Fruit fly (Drosophila melanogaster) whole organism, prepupa: ENCODE measurements around the gene Jupiter.

ENCODE experiments used
- Blimp-1 ChIP-seq: fragments of 200-800 bp; sonication (Bioruptor generic); optimal IDR thresholded peaks from 3 replicates; lab custom pipeline; 2017; ENCODE audit warnings: missing biosample characterization, missing genetic modification characterization, mild to moderate bottlenecking, moderate library complexity, missing genetic modification reagents
- CG10631 ChIP-seq: fragments of 200-800 bp; sonication (Bioruptor generic); optimal IDR thresholded peaks from 2 replicates; lab custom pipeline; 2016; ENCODE audit warnings: missing biosample characterization, missing genetic modification characterization
- CG11294 ChIP-seq: fragments of 200-800 bp; sonication (Bioruptor generic); IDR thresholded peaks from 2 replicates; pipeline ENCODE4 v1.3.6; 2022; ENCODE audit warnings: missing biosample characterization, missing genetic modification characterization
- CG11762 ChIP-seq: fragments of 200-800 bp; sonication (Bioruptor generic); optimal IDR thresholded peaks from 3 replicates; lab custom pipeline; 2016; ENCODE audit warnings: missing biosample characterization, missing genetic modification characterization; ENCODE audit not compliant: insufficient read depth
- CG1621 ChIP-seq: fragments of 200-800 bp; sonication (Bioruptor generic); optimal IDR thresholded peaks from 3 replicates; lab custom pipeline; 2018; ENCODE audit warnings: missing biosample characterization, mild to moderate bottlenecking, missing genetic modification characterization
- CG31627 ChIP-seq: fragments of 200-800 bp; sonication (Bioruptor generic); optimal IDR thresholded peaks from 3 replicates; lab custom pipeline; 2016; ENCODE audit warnings: missing biosample characterization, missing genetic modification characterization
- CG32006 ChIP-seq: fragments of 200-800 bp; sonication (Bioruptor generic); optimal IDR thresholded peaks from 3 replicates; lab custom pipeline; 2017; ENCODE audit warnings: missing biosample characterization, mild to moderate bottlenecking, missing genetic modification characterization
- CG34406 ChIP-seq: fragments of 200-800 bp; sonication (Bioruptor generic); optimal IDR thresholded peaks from 3 replicates; lab custom pipeline; 2016; ENCODE audit warnings: missing biosample characterization, missing genetic modification characterization
- CG3919 ChIP-seq: fragments of 200-800 bp; sonication (Bioruptor generic); optimal IDR thresholded peaks from 3 replicates; lab custom pipeline; 2016; ENCODE audit warnings: missing biosample characterization, missing genetic modification characterization
- CG6163 ChIP-seq: fragments of 200-800 bp; sonication (Bioruptor generic); IDR thresholded peaks from 3 replicates; pipeline ENCODE4 v1.3.6; 2022; ENCODE audit warnings: missing biosample characterization, missing genetic modification characterization
- CG6276 ChIP-seq: fragments of 200-800 bp; sonication (Bioruptor generic); optimal IDR thresholded peaks from 2 replicates; lab custom pipeline; 2017; ENCODE audit warnings: missing biosample characterization, mild to moderate bottlenecking, missing genetic modification characterization
- CG6792 ChIP-seq: fragments of 200-800 bp; sonication (Bioruptor generic); optimal IDR thresholded peaks from 3 replicates; lab custom pipeline; 2016; ENCODE audit warnings: missing biosample characterization, missing genetic modification characterization
- CG8319 ChIP-seq: fragments of 200-800 bp; sonication (Bioruptor generic); optimal IDR thresholded peaks from 3 replicates; lab custom pipeline; 2016; ENCODE audit warnings: missing biosample characterization, missing genetic modification characterization
- CG8632 ChIP-seq: fragments of 200-800 bp; sonication (Bioruptor generic); optimal IDR thresholded peaks from 3 replicates; lab custom pipeline; 2016; ENCODE audit warnings: missing biosample characterization, missing genetic modification characterization
- Eip78C ChIP-seq: fragments of 200-800 bp; sonication (Bioruptor generic); peaks from one replicate; lab custom pipeline; 2016; ENCODE audit warnings: missing biosample characterization, missing genetic modification characterization
- Ets21C ChIP-seq: fragments of 200-800 bp; sonication (Bioruptor generic); optimal IDR thresholded peaks from 3 replicates; lab custom pipeline; 2016; ENCODE audit warnings: missing biosample characterization, missing genetic modification characterization
- Hr38 ChIP-seq: sonication (Bioruptor generic); optimal IDR thresholded peaks from 2 replicates; lab custom pipeline; 2016; ENCODE audit warnings: missing biosample characterization, missing genetic modification characterization
- Lpt ChIP-seq: fragments of 200-800 bp; sonication (Bioruptor generic); optimal IDR thresholded peaks from 3 replicates; lab custom pipeline; 2016; ENCODE audit warnings: missing biosample characterization, missing genetic modification characterization
- OdsH ChIP-seq: fragments of 200-800 bp; sonication (Bioruptor generic); optimal IDR thresholded peaks from 3 replicates; lab custom pipeline; 2016; ENCODE audit warnings: missing biosample characterization, missing genetic modification characterization
- Smox ChIP-seq: fragments of 200-800 bp; sonication (Bioruptor generic); optimal IDR thresholded peaks from 3 replicates; lab custom pipeline; 2016; ENCODE audit warnings: missing biosample characterization, missing genetic modification characterization
- Sox15 ChIP-seq: fragments of 200-800 bp; sonication (Bioruptor generic); optimal IDR thresholded peaks from 3 replicates; lab custom pipeline; 2016; ENCODE audit warnings: missing biosample characterization, missing genetic modification characterization
- achi ChIP-seq: fragments of 200-800 bp; sonication (Bioruptor generic); optimal IDR thresholded peaks from 3 replicates; lab custom pipeline; 2016; ENCODE audit warnings: missing biosample characterization, missing genetic modification characterization
- acj6 ChIP-seq: fragments of 200-800 bp; sonication (Bioruptor generic); optimal IDR thresholded peaks from 3 replicates; lab custom pipeline; 2016; ENCODE audit warnings: missing biosample characterization, missing genetic modification characterization
- dac ChIP-seq: fragments of 200-800 bp; sonication (Bioruptor generic); optimal IDR thresholded peaks from 2 replicates; lab custom pipeline; 2017; ENCODE audit warnings: missing biosample characterization, mild to moderate bottlenecking, missing genetic modification characterization
- dsx ChIP-seq: fragments of 200-800 bp; optimal IDR thresholded peaks from 3 replicates; lab custom pipeline; 2019; ENCODE audit warnings: missing biosample characterization, mild to moderate bottlenecking, missing genetic modification characterization, moderate library complexity; ENCODE audit not compliant: poor library complexity, severe bottlenecking
- eg ChIP-seq: fragments of 200-800 bp; sonication (Bioruptor generic); IDR thresholded peaks from 3 replicates; pipeline ENCODE4 v1.3.6; 2022; ENCODE audit warnings: missing biosample characterization, missing genetic modification characterization
- esn ChIP-seq: fragments of 200-800 bp; sonication (Bioruptor generic); optimal IDR thresholded peaks from 2 replicates; lab custom pipeline; 2016; ENCODE audit warnings: missing biosample characterization, mild to moderate bottlenecking, missing genetic modification characterization, moderate library complexity
- fd59A ChIP-seq: fragments of 200-800 bp; sonication (Bioruptor generic); optimal IDR thresholded peaks from 2 replicates; lab custom pipeline; 2017; ENCODE audit warnings: missing biosample characterization, mild to moderate bottlenecking, missing genetic modification characterization, missing genetic modification reagents
- fd85E ChIP-seq: fragments of 200-800 bp; sonication (Bioruptor generic); optimal IDR thresholded peaks from 3 replicates; lab custom pipeline; 2016; ENCODE audit warnings: missing biosample characterization, missing genetic modification characterization
- lz ChIP-seq: fragments of 200-800 bp; sonication (Bioruptor generic); optimal IDR thresholded peaks from 3 replicates; lab custom pipeline; 2016; ENCODE audit warnings: missing biosample characterization, missing genetic modification characterization
- net ChIP-seq: fragments of 200-800 bp; sonication (Bioruptor generic); optimal IDR thresholded peaks from 3 replicates; lab custom pipeline; 2016; ENCODE audit warnings: missing biosample characterization, missing genetic modification characterization

Jupiter gene

dm6 chr3R:11582253-11582589 is 37.5 kb downstream of the Jupiter start (continued):
- TF ChIP-seq Smox (GFP tag; lab: Kevin White, UChicago), result no peak
- TF ChIP-seq CG11294 (GFP tag; lab: Robert Waterston, UW), result peak; percentile 88
- TF ChIP-seq lz (GFP tag; lab: Kevin White, UChicago), result no peak
- peak; percentile 92 for TF ChIP-seq CG32006
- no peak for TF ChIP-seq esn (GFP tag; lab: Kevin White, UChicago)
- no peak for TF ChIP-seq Blimp-1 (GFP tag; lab: Kevin White, UChicago)
- TF ChIP-seq CG11762, result peak; percentile 72
- TF ChIP-seq, all 60 proteins: peak for 34

DNA sequence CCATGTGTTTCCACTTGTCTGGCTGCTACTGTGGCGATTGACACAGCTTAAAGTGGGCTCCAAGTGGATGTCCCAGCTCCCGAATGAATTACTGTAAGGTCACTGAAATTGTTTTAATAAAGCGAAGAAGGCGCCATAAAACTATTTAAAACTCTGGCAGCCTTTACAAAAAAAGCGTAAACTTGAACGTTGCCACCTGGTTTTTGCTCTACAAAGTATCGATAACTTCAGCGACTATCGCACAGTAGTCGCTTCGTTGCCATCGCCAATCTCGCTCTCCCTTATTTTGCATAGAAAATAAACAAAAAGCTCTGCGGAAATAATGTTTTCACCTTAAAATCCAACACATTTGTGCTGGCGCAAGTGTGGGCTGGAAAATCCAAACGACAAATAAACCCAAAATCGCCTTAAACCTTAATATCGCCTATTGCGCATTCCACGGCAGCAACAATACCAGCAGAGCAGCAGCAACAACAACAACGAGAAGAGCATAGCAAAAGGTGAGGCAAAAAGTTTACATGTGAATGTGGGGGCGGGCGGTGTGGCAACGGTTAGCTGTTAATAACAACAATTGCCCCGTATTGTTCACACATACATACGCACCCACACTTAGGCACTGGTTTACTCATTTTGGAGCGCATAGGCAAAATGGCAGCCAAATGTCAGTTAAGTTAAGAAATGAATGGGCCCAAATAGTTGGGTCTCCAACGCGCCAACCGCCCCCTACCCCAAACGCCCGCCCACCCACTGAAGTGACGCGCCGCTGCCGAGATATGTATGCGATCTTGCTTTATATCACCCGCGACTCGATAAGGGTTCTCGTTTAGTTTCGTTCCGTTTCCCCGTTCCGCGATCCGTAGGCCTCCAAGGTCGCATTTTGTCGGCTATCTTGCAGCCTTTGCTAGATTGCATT is 38.1 kb downstream of the Jupiter start, which contains the start of gene wkd:
TSS of gene wkd (plus strand) at position 237 of the 913 bp plus-strand sequence.
- TF ChIP-seq CG1621 (tag; lab: Kevin White, UChicago), result peak; percentile 83
- TF ChIP-seq CG31627, result peak; percentile 9
- no peak for TF ChIP-seq Sox15

DNA sequence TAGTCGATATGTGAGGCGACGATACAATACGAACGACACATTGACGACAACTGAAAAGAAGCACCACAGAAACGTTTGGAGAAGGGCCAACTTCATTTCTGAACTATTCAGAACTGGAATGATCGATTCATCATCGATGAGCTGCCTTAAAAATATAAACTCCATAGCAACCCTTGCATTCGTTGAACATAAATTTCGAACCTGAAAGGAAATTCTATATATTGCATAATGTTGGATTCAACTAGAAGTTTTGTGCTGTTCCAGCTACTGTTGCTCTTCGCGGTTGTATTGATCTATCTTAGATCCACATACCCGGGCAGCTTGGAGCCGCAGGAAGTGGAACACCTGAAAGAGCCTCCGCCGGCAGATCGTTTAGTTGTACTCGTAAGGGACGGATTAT is 41.1 kb downstream of the Jupiter start, which contains the start of the genes CG6790 and CG5342:
TSS of gene CG6790 (minus strand) at position 101 of the 400 bp plus-strand sequence.
TSS of gene CG5342 (plus strand) at position 182 of the 400 bp plus-strand sequence.
- no peak for TF ChIP-seq Eip78C (GFP tag; lab: Kevin White, UChicago)
- TF ChIP-seq lz (GFP tag; lab: Kevin White, UChicago), result no peak
- TF ChIP-seq CG32006, result no peak
- no peak for TF ChIP-seq eg
- TF ChIP-seq CG11294 (GFP tag; lab: Robert Waterston, UW), result no peak
- TF ChIP-seq Blimp-1 (GFP tag; lab: Kevin White, UChicago), result no peak
- TF ChIP-seq dsx, result no peak
- TF ChIP-seq achi (GFP tag; lab: Kevin White, UChicago), result no peak
- no peak for TF ChIP-seq Hr38 (GFP tag; lab: Kevin White, UChicago)
- TF ChIP-seq, all 60 proteins: peak for 0

DNA sequence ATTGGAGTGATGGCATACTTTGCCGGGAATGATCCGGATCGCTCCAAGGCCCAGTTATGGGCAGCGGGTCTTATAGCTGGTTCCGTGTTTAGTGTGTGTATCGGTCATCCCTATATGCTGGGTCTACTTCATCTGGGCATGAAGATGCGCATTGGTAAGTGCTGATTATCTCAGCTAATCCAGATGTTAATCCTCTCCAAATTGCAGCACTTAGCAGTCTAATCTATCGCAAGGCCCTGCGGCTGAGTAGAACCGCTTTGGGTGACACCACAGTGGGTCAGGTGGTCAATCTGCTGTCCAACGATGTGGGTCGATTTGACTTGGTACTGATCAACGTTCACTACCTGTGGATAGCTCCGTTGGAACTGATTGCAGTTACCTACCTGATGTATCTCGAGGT is 48.3 kb downstream of the Jupiter start:
- no peak for TF ChIP-seq Lpt (GFP tag; lab: Kevin White, UChicago)
- TF ChIP-seq net (GFP tag; lab: Kevin White, UChicago), result no peak
- no peak for TF ChIP-seq Ets21C
- TF ChIP-seq CG6792 (GFP tag; lab: Kevin White, UChicago), result no peak
- no peak for TF ChIP-seq CG3919 (GFP tag; lab: Kevin White, UChicago)
- TF ChIP-seq fd59A (GFP tag; lab: Kevin White, UChicago), result no peak
- TF ChIP-seq fd85E (GFP tag; lab: Kevin White, UChicago), result no peak
- no peak for TF ChIP-seq CG34406 (GFP tag; lab: Kevin White, UChicago)
- no peak for TF ChIP-seq CG6163 (GFP tag; lab: Robert Waterston, UW)
- TF ChIP-seq CG10631 (GFP tag; lab: Kevin White, UChicago), result no peak
- TF ChIP-seq lz (GFP tag; lab: Kevin White, UChicago), result no peak
- TF ChIP-seq dsx, result no peak
- no peak for TF ChIP-seq CG1621 (tag; lab: Kevin White, UChicago)
- TF ChIP-seq acj6 (GFP tag; lab: Kevin White, UChicago), result no peak
- TF ChIP-seq CG11762, result no peak
- TF ChIP-seq CG6276 (GFP tag; lab: Kevin White, UChicago), result no peak
- no peak for TF ChIP-seq CG8319 (GFP tag; lab: Kevin White, UChicago)

dm6 chr3R:11569993-11570392 is 49.7 kb downstream of the Jupiter start:
- TF ChIP-seq CG6276 (GFP tag; lab: Kevin White, UChicago) (no peak), CG6163 (GFP tag; lab: Robert Waterston, UW) (no peak), CG8632 (GFP tag; lab: Kevin White, UChicago) (no peak), fd59A (GFP tag; lab: Kevin White, UChicago) (no peak), CG10631 (GFP tag; lab: Kevin White, UChicago) (no peak), dac (GFP tag; lab: Kevin White, UChicago) (no peak), acj6 (GFP tag; lab: Kevin White, UChicago) (no peak), dsx (no peak), OdsH (GFP tag; lab: Kevin White, UChicago) (no peak), CG1621 (tag; lab: Kevin White, UChicago) (no peak)
